Worm (Caenorhabditis elegans) whole organism, young adult: ENCODE data around the gene srh-235.
"Not testable (repeated sequence)": the region's sequence is repeated elsewhere in the genome, so short reads cannot be mapped to it uniquely, and the experiment has no call there.

Experiments used
- F37B4.10 ChIP-seq: fragments of 200-800 bp; sonication (Bioruptor generic); IDR thresholded peaks from 2 replicates; pipeline ENCODE4 v1.3.6; 2022; ENCODE audit warnings: missing genetic modification characterization, missing compliant biosample characterization
- F39B2.1 ChIP-seq: fragments of 200-800 bp; sonication (Bioruptor generic); IDR thresholded peaks from 2 replicates; pipeline ENCODE4 v1.3.6; 2022; ENCODE audit warnings: missing genetic modification reagents, missing genetic modification characterization, missing compliant biosample characterization
- F57A8.1 ChIP-seq: fragments of 200-800 bp; sonication (Bioruptor generic); optimal IDR thresholded peaks from 2 replicates; lab custom pipeline; 2018; ENCODE audit warnings: mild to moderate bottlenecking, missing genetic modification characterization, moderate library complexity, missing compliant biosample characterization
- K12H6.12 ChIP-seq: fragments of 200-800 bp; sonication (Bioruptor generic); optimal IDR thresholded peaks from 2 replicates; lab custom pipeline; 2018; ENCODE audit warnings: mild to moderate bottlenecking, missing genetic modification characterization, missing compliant biosample characterization
- Y56A3A.18 ChIP-seq: fragments of 200-800 bp; sonication (Bioruptor generic); IDR thresholded peaks from 2 replicates; pipeline ENCODE4 v1.3.6; 2022; ENCODE audit warnings: missing genetic modification reagents, missing genetic modification characterization, missing compliant biosample characterization
- Y95B8A.8 ChIP-seq: fragments of 200-800 bp; sonication (Bioruptor generic); IDR thresholded peaks from 2 replicates; pipeline ENCODE4 v1.3.6; 2022; ENCODE audit warnings: missing genetic modification reagents, missing genetic modification characterization, missing compliant biosample characterization
- ZK185.1 ChIP-seq: sonication (generic microtip); optimal IDR thresholded peaks from 2 replicates; lab custom pipeline; 2016; ENCODE audit warnings: mild to moderate bottlenecking, missing genetic modification characterization, missing compliant biosample characterization; ENCODE audit not compliant: poor library complexity, severe bottlenecking
- bed-1 ChIP-seq: fragments of 200-800 bp; sonication (Bioruptor generic); IDR thresholded peaks from 2 replicates; pipeline ENCODE4 v1.3.6; 2022; ENCODE audit warnings: missing genetic modification reagents, missing genetic modification characterization, missing compliant biosample characterization
- cebp-1 ChIP-seq, 2 experiments: fragments of 200-800 bp in 1 of 2; sonication (Bioruptor generic) in 1 of 2; sonication (generic microtip) in 1 of 2; IDR thresholded peaks in 1 of 2; optimal IDR thresholded peaks in 1 of 2; 2 replicates each; pipeline versions ENCODE4 v1.3.6 to Lab custom; 2017 to 2022; ENCODE audit warnings: missing compliant biosample characterization in 2 of 2, missing genetic modification characterization in 2 of 2, mild to moderate bottlenecking in 1 of 2, missing genetic modification reagents in 1 of 2, moderate library complexity in 1 of 2
- ceh-100 ChIP-seq: fragments of 200-800 bp; sonication (Bioruptor generic); IDR thresholded peaks from 2 replicates; pipeline ENCODE4 v1.3.6; 2022; ENCODE audit warnings: missing genetic modification reagents, missing genetic modification characterization, missing compliant biosample characterization
- ceh-79 ChIP-seq: sonication (generic microtip); optimal IDR thresholded peaks from 2 replicates; lab custom pipeline; 2017; ENCODE audit warnings: mild to moderate bottlenecking, missing genetic modification characterization, missing compliant biosample characterization
- ceh-91 ChIP-seq: fragments of 200-800 bp; sonication (Bioruptor generic); IDR thresholded peaks from 2 replicates; pipeline ENCODE4 v1.3.6; 2022; ENCODE audit warnings: missing genetic modification reagents, missing genetic modification characterization, missing compliant biosample characterization
- chd-7 ChIP-seq: sonication (generic microtip); optimal IDR thresholded peaks from 2 replicates; lab custom pipeline; 2016; ENCODE audit warnings: mild to moderate bottlenecking, missing genetic modification characterization, moderate library complexity, missing compliant biosample characterization
- die-1 ChIP-seq: sonication (generic microtip); optimal IDR thresholded peaks from 2 replicates; lab custom pipeline; 2016; ENCODE audit warnings: missing genotype, mild to moderate bottlenecking, missing genetic modification characterization, missing compliant biosample characterization
- dox-1 ChIP-seq: fragments of 200-800 bp; sonication (Bioruptor generic); IDR thresholded peaks from 2 replicates; pipeline ENCODE4 v1.3.6; 2022; ENCODE audit warnings: missing genetic modification reagents, missing genetic modification characterization, missing compliant biosample characterization
- egrh-3 ChIP-seq: fragments of 200-800 bp; sonication (Bioruptor generic); IDR thresholded peaks from 2 replicates; pipeline ENCODE4 v1.3.6; 2022; ENCODE audit warnings: missing genetic modification reagents, missing genetic modification characterization, missing compliant biosample characterization
- ekl-4 ChIP-seq: fragments of 200-800 bp; sonication (Bioruptor generic); IDR thresholded peaks from 2 replicates; pipeline ENCODE4 v1.3.6; 2022; ENCODE audit warnings: missing genetic modification reagents, missing genetic modification characterization, missing compliant biosample characterization
- ets-4 ChIP-seq: fragments of 200-800 bp; sonication (Bioruptor generic); optimal IDR thresholded peaks from 2 replicates; lab custom pipeline; 2018; ENCODE audit warnings: mild to moderate bottlenecking, missing genetic modification characterization, missing compliant biosample characterization
- fkh-3 ChIP-seq: sonication (generic microtip); optimal IDR thresholded peaks from 2 replicates; lab custom pipeline; 2016; ENCODE audit warnings: mild to moderate bottlenecking, missing genetic modification characterization, missing compliant biosample characterization
- gei-17 ChIP-seq: fragments of 200-800 bp; sonication (Bioruptor generic); optimal IDR thresholded peaks from 2 replicates; lab custom pipeline; 2018; ENCODE audit warnings: mild to moderate bottlenecking, missing genetic modification characterization, missing compliant biosample characterization
- him-1 ChIP-seq: sonication (generic microtip); optimal IDR thresholded peaks from 2 replicates; lab custom pipeline; 2016; ENCODE audit warnings: missing genotype, missing genetic modification reagents, missing genetic modification characterization, missing compliant biosample characterization
- hlh-12 ChIP-seq: sonication (generic microtip); optimal IDR thresholded peaks from 2 replicates; lab custom pipeline; 2016; ENCODE audit warnings: missing genetic modification characterization, missing compliant biosample characterization
- hlh-26 ChIP-seq: fragments of 200-800 bp; sonication (Bioruptor generic); conservative IDR thresholded peaks from 2 replicates; pipeline ENCODE4 v1.3.6; 2022; ENCODE audit warnings: missing genetic modification reagents, missing genetic modification characterization, missing compliant biosample characterization
- hsf-1 ChIP-seq: fragments of 200-800 bp; sonication (Bioruptor generic); IDR thresholded peaks from 2 replicates; pipeline ENCODE4 v1.3.6; 2022; ENCODE audit warnings: missing genetic modification reagents, missing genetic modification characterization, missing compliant biosample characterization
- let-526 ChIP-seq: fragments of 200-800 bp; sonication (Bioruptor generic); IDR thresholded peaks from 2 replicates; pipeline ENCODE4 v1.3.6; 2022; ENCODE audit warnings: missing genetic modification reagents, missing genetic modification characterization, missing compliant biosample characterization
- let-607 ChIP-seq, 2 experiments: fragments of 200-800 bp in 1 of 2; sonication (Bioruptor generic) in 1 of 2; sonication (generic microtip) in 1 of 2; optimal IDR thresholded peaks; 2 replicates each; lab custom pipeline; 2016 to 2018; ENCODE audit warnings: mild to moderate bottlenecking in 2 of 2, missing compliant biosample characterization in 2 of 2, missing genetic modification characterization in 2 of 2, moderate library complexity in 2 of 2, missing genotype in 1 of 2
- lin-54 ChIP-seq: fragments of 200-800 bp; sonication (Bioruptor generic); optimal IDR thresholded peaks from 2 replicates; lab custom pipeline; 2018; ENCODE audit warnings: mild to moderate bottlenecking, missing genetic modification characterization, missing compliant biosample characterization
- madf-10 ChIP-seq: sonication (generic microtip); optimal IDR thresholded peaks from 2 replicates; lab custom pipeline; 2016; ENCODE audit warnings: mild to moderate bottlenecking, missing genetic modification characterization, missing compliant biosample characterization
- mel-28 ChIP-seq: sonication (generic microtip); optimal IDR thresholded peaks from 2 replicates; lab custom pipeline; 2016; ENCODE audit warnings: borderline replicate concordance, mild to moderate bottlenecking, missing genetic modification characterization, missing compliant biosample characterization
- pha-4 ChIP-seq: fragments of 150-350 bp; sonication (generic microtip); optimal IDR thresholded peaks from 2 replicates; lab custom pipeline; 2014; ENCODE audit warnings: missing biosample characterization, missing genetic modification reagents, missing genetic modification characterization
- sea-2 ChIP-seq: fragments of 200-800 bp; sonication (Bioruptor generic); IDR thresholded peaks from 2 replicates; pipeline ENCODE4 v1.3.6; 2022; ENCODE audit warnings: missing genetic modification characterization, missing compliant biosample characterization
- snpc-4 ChIP-seq, 5 experiments: fragments of 150-350 bp in 1 of 5; sonication (generic microtip) in 4 of 5; optimal IDR thresholded peaks; 2 replicates each; lab custom pipeline; 2014 to 2018; ENCODE audit warnings: missing genetic modification characterization in 5 of 5, missing biosample characterization in 3 of 5, antibody characterized with exemption in 2 of 5, mild to moderate bottlenecking in 2 of 5, missing compliant biosample characterization in 2 of 5, missing genotype in 2 of 5, moderate library complexity in 2 of 5, missing genetic modification reagents in 1 of 5
- tbx-9 ChIP-seq: sonication (generic microtip); optimal IDR thresholded peaks from 2 replicates; lab custom pipeline; 2016; ENCODE audit warnings: borderline replicate concordance, missing genetic modification characterization, inconsistent platforms, missing compliant biosample characterization
- unc-130 ChIP-seq: sonication (generic microtip); optimal IDR thresholded peaks from 2 replicates; lab custom pipeline; 2016; ENCODE audit warnings: missing genetic modification reagents, missing genetic modification characterization, missing compliant biosample characterization
- unc-62 ChIP-seq: fragments of 150-350 bp; optimal IDR thresholded peaks from 2 replicates; lab custom pipeline; 2014; ENCODE audit warnings: missing biosample characterization, missing genetic modification reagents, missing genetic modification characterization
- ztf-18 ChIP-seq: sonication (generic microtip); optimal IDR thresholded peaks from 2 replicates; lab custom pipeline; 2016; ENCODE audit warnings: missing genotype, mild to moderate bottlenecking, missing genetic modification characterization, missing compliant biosample characterization
- ztf-28 ChIP-seq: fragments of 200-800 bp; sonication (Bioruptor generic); IDR thresholded peaks from 2 replicates; pipeline ENCODE4 v1.3.6; 2022; ENCODE audit warnings: missing genetic modification reagents, missing genetic modification characterization, missing compliant biosample characterization

Gene srh-235

ce11 chrV:17460061-17460460 is 11.4 kb downstream of the srh-235 start, which contains the start of gene srz-48:
Gene srz-48 (minus strand): TSS chrV:17460161.
- no peak for TF ChIP-seq tbx-9
- TF ChIP-seq mel-28 (tag; lab: Kevin White, UChicago): no peak
- no peak for TF ChIP-seq hlh-12
- no peak for TF ChIP-seq cebp-1 (GFP tag; IDR thresholded peaks at IDR 0.05; lab: Robert Waterston, UW)
- TF ChIP-seq cebp-1 (tag; optimal IDR thresholded peaks at IDR 0.05; lab: Kevin White, UChicago): no peak
- no peak for TF ChIP-seq let-607 (tag; optimal IDR thresholded peaks at IDR 0.05; lab: Kevin White, UChicago)
- no peak for TF ChIP-seq unc-62 (GFP tag; lab: Kevin White, UChicago)
- no peak for TF ChIP-seq ceh-100 (GFP tag; lab: Robert Waterston, UW)
- TF ChIP-seq ets-4 (GFP tag; lab: Kevin White, UChicago): no peak
- TF ChIP-seq F37B4.10 (GFP tag; lab: Robert Waterston, UW): no peak
- TF ChIP-seq gei-17: no peak
- no peak for TF ChIP-seq ceh-79 (tag; lab: Kevin White, UChicago)
- no peak for TF ChIP-seq F39B2.1
- no peak for TF ChIP-seq let-526

ce11 chrV:17458069-17458468 is 13.4 kb downstream of the srh-235 start, which contains the start of gene str-200:
Gene str-200 (minus strand): TSS chrV:17458169.
- TF ChIP-seq him-1 (no peak), lin-54 (GFP tag; lab: Kevin White, UChicago) (no peak), hlh-26 (no peak), pha-4 (tag; lab: Kevin White, UChicago) (no peak), ztf-28 (no peak), ceh-91 (GFP tag; lab: Robert Waterston, UW) (no peak), unc-130 (GFP tag; lab: Kevin White, UChicago) (no peak), ZK185.1 (no peak), K12H6.12 (no peak)
- TF ChIP-seq, all 124 proteins: peak for 0

- TF ChIP-seq ZK185.1; F37B4.10 (GFP tag; lab: Robert Waterston, UW); fkh-3: not testable (repeated sequence)
Observed at ce11 chrV:17456197-17456596, 15.3 kb downstream of the srh-235 start, which contains the start of gene srh-203. Gene srh-203 (minus strand): TSS chrV:17456297.

- TF ChIP-seq snpc-4 (GFP tag; optimal IDR thresholded peaks at IDR 0.05; lab: Kevin White, UChicago): no peak
- TF ChIP-seq snpc-4 (tag; optimal IDR thresholded peaks at IDR 0.05; lab: Kevin White, UChicago): no peak
- no peak for TF ChIP-seq hsf-1 (GFP tag; lab: Robert Waterston, UW)
- TF ChIP-seq egrh-3 (GFP tag; lab: Robert Waterston, UW): no peak
- no peak for TF ChIP-seq sea-2 (GFP tag; lab: Robert Waterston, UW)
- TF ChIP-seq F57A8.1 (GFP tag; lab: Kevin White, UChicago): no peak
- TF ChIP-seq Y95B8A.8 (GFP tag; lab: Robert Waterston, UW): no peak
- no peak for TF ChIP-seq ekl-4 (GFP tag; lab: Robert Waterston, UW)
- TF ChIP-seq dox-1 (GFP tag; lab: Robert Waterston, UW): no peak
- no peak for TF ChIP-seq bed-1 (GFP tag; lab: Robert Waterston, UW)
- no peak for TF ChIP-seq lin-54 (GFP tag; lab: Kevin White, UChicago)
- no peak for TF ChIP-seq ceh-91 (GFP tag; lab: Robert Waterston, UW)
- no peak for TF ChIP-seq Y56A3A.18 (GFP tag; lab: Robert Waterston, UW)
- TF ChIP-seq die-1 (tag; lab: Kevin White, UChicago): no peak
- TF ChIP-seq madf-10 (tag; lab: Kevin White, UChicago): no peak
- no peak for TF ChIP-seq chd-7
- TF ChIP-seq ztf-18 (tag; lab: Kevin White, UChicago): no peak
Observed at ce11 chrV:17449836-17450235, 21.6 kb downstream of the srh-235 start.
